Worm (Caenorhabditis elegans): ENCODE data around the gene sre-44.

sre-44 gene

DNA sequence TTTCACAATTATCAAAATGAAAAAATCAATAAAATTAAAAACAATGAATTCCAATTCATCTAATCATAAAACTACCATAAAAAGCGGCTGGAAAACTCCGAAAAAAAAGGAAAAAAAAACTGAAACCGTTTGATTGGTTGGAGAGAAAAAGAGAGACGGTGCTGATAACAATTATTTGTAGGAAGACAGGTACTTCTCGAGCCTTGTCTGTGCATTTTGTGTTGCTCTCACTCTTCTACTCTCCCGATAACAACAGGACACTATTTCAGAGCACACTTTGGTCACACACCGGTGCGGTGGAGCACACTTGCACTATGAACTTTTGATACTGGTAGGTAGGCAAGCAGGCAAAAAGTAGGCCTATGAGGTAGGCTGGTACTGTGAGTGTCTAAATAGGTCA is 7.1 kb downstream of the sre-44 start (continued):
- TF ChIP-seq pha-4 (GFP tag; IDR thresholded peaks at IDR 0.05) (no peak), pha-4 (tag; optimal IDR thresholded peaks at IDR 0.05) (no peak), saeg-2 (GFP tag; IDR thresholded peaks at IDR 0.05) (peak; percentile 72; the same call in 1 of the 2 replicates), hlh-30 (tag; optimal IDR thresholded peaks at IDR 0.05; ENCODE audit: insufficient read depth) (peak; percentile 50), nhr-77 (tag; optimal IDR thresholded peaks at IDR 0.05) (peak; percentile 99), nhr-111 (GFP tag; optimal IDR thresholded peaks at IDR 0.05) (no peak), mes-2 (tag; optimal IDR thresholded peaks at IDR 0.05; ENCODE audit: poor library complexity, severe bottlenecking) (peak; percentile 37), pqm-1 (tag; optimal IDR thresholded peaks at IDR 0.05) (peak; percentile 93), attf-4 (tag; optimal IDR thresholded peaks at IDR 0.05) (no peak), lim-7 (GFP tag; IDR thresholded peaks at IDR 0.05) (no peak), unc-62 (GFP tag; optimal IDR thresholded peaks at IDR 0.05 in 1 of 2) (peak in 1 of 2 experiments; percentile 42), unc-62 (tag; optimal IDR thresholded peaks at IDR 0.05) (no peak), T20F7.1 (GFP tag; optimal IDR thresholded peaks at IDR 0.05) (no peak), R02D3.7 (tag; optimal IDR thresholded peaks at IDR 0.05) (no peak), F44E2.7 (GFP tag; IDR thresholded peaks at IDR 0.05) (no peak), hmg-1.1 (GFP tag; IDR thresholded peaks at IDR 0.05) (no peak), mdl-1 (tag; optimal IDR thresholded peaks at IDR 0.05) (no peak), vab-7 (GFP tag; IDR thresholded peaks at IDR 0.05) (no peak), hlh-11 (tag; optimal IDR thresholded peaks at IDR 0.05) (peak; percentile 84), set-16 (GFP tag; IDR thresholded peaks at IDR 0.05) (no peak), ztf-7 (tag; optimal IDR thresholded peaks at IDR 0.05) (no peak), hif-1 (tag; optimal IDR thresholded peaks at IDR 0.05) (peak in 1 of 2 experiments; percentile 54), mep-1 (tag; optimal IDR thresholded peaks at IDR 0.05) (peak; percentile 29), ceh-28 (tag; optimal IDR thresholded peaks at IDR 0.05) (no peak), lir-3 (tag; optimal IDR thresholded peaks at IDR 0.05) (no peak), ztf-11 (tag; optimal IDR thresholded peaks at IDR 0.05) (no peak), dmd-9 (GFP tag; IDR thresholded peaks at IDR 0.05) (no peak), F49E8.2 (tag; optimal IDR thresholded peaks at IDR 0.05; ENCODE audit: borderline replicate concordance) (no peak), snpc-1.2 (GFP tag; IDR thresholded peaks at IDR 0.05) (no peak), nhr-237 (tag; optimal IDR thresholded peaks at IDR 0.05) (no peak), dve-1 (tag; optimal IDR thresholded peaks at IDR 0.05; ENCODE audit: insufficient read depth) (peak; percentile 76), ceh-44 (GFP tag; IDR thresholded peaks at IDR 0.05) (no peak), ces-1 (GFP tag; optimal IDR thresholded peaks at IDR 0.05) (no peak), tra-1 (GFP tag; IDR thresholded peaks at IDR 0.05) (peak; percentile 61; the same call in 1 of the 2 replicates), zip-2 (tag; optimal IDR thresholded peaks at IDR 0.05) (no peak), lin-38 (GFP tag; IDR thresholded peaks at IDR 0.05) (peak; percentile 69), ZK546.5 (tag; optimal IDR thresholded peaks at IDR 0.05) (no peak), lin-13 (GFP tag; optimal IDR thresholded peaks at IDR 0.05) (no peak), mdt-29 (GFP tag; IDR thresholded peaks at IDR 0.05) (no peak), php-3 (GFP tag; IDR thresholded peaks at IDR 0.05) (peak; percentile 86), nhr-25 (tag; optimal IDR thresholded peaks at IDR 0.05; ENCODE audit: borderline replicate concordance, insufficient read depth) (no peak), lin-1 (GFP tag; IDR thresholded peaks at IDR 0.05) (peak; percentile 41; the same call in 1 of the 2 replicates)

ce11 chrII:13957437-13957836 is 8.0 kb downstream of the sre-44 start, which contains the start of gene zip-3:
TSS of gene zip-3 (minus strand) at chrII:13957457.
- no peak for TF ChIP-seq ceh-62 (tag; optimal IDR thresholded peaks at IDR 0.05)
- no peak for TF ChIP-seq ceh-28 (tag; optimal IDR thresholded peaks at IDR 0.05)
- TF ChIP-seq ceh-32 (tag; optimal IDR thresholded peaks at IDR 0.05; ENCODE audit: poor library complexity) = no peak
- no peak for TF ChIP-seq daf-19 (GFP tag; conservative IDR thresholded peaks at IDR 0.05)
- no peak for TF ChIP-seq Y75B8A.6 (GFP tag; IDR thresholded peaks at IDR 0.05)
- peak; percentile 65 for TF ChIP-seq nhr-28 (tag; optimal IDR thresholded peaks at IDR 0.05)
- TF ChIP-seq tra-1 (GFP tag; IDR thresholded peaks at IDR 0.05) = peak; percentile 67
- no peak for TF ChIP-seq daf-16 (GFP tag; optimal IDR thresholded peaks at IDR 0.05)
- TF ChIP-seq daf-16 (tag; optimal IDR thresholded peaks at IDR 0.05) = peak; percentile 61
- no peak for TF ChIP-seq mdt-29 (GFP tag; IDR thresholded peaks at IDR 0.05)
- no peak for TF ChIP-seq egl-43 (GFP tag; IDR thresholded peaks at IDR 0.05)
- peak; percentile 45 for TF ChIP-seq nhr-77 (tag; optimal IDR thresholded peaks at IDR 0.05)
- TF ChIP-seq ces-1 (GFP tag; optimal IDR thresholded peaks at IDR 0.05) = no peak
- no peak for TF ChIP-seq jun-1 (tag; optimal IDR thresholded peaks at IDR 0.05)
- no peak for TF ChIP-seq hlh-30 (tag; optimal IDR thresholded peaks at IDR 0.05; ENCODE audit: insufficient read depth)
- TF ChIP-seq dmd-6 (GFP tag; IDR thresholded peaks at IDR 0.05) = peak; percentile 77
- no peak for TF ChIP-seq D1046.2 (GFP tag; IDR thresholded peaks at IDR 0.05)
